Fruit fly (Drosophila melanogaster) whole organism, pupa: ENCODE results near the gene Pif1.

Experiments
- CG10348 ChIP-seq: fragments of 200-800 bp; sonication (Bioruptor generic); IDR thresholded peaks from 2 replicates; pipeline ENCODE4 v1.3.6; 2022; ENCODE audit warnings: missing biosample characterization, missing genetic modification characterization
- CG12605 ChIP-seq: fragments of 200-800 bp; sonication (Bioruptor generic); IDR thresholded peaks from 2 replicates; pipeline ENCODE4 v1.3.6; 2022; ENCODE audit warnings: missing biosample characterization, missing genetic modification characterization
- CG13204 ChIP-seq: fragments of 200-800 bp; sonication (Bioruptor generic); optimal IDR thresholded peaks from 2 replicates; lab custom pipeline; 2018; ENCODE audit warnings: missing biosample characterization, mild to moderate bottlenecking, missing genetic modification characterization, moderate library complexity
- CG14655 ChIP-seq: fragments of 200-800 bp; sonication (Bioruptor generic); optimal IDR thresholded peaks from 3 replicates; lab custom pipeline; 2017; ENCODE audit warnings: mild to moderate bottlenecking, missing biosample characterization, missing genetic modification reagents, missing genetic modification characterization
- CG15710 ChIP-seq: fragments of 200-800 bp; sonication (Bioruptor generic); optimal IDR thresholded peaks from 2 replicates; lab custom pipeline; 2018; ENCODE audit warnings: missing biosample characterization, mild to moderate bottlenecking, missing genetic modification characterization, moderate library complexity
- CG17806 ChIP-seq: fragments of 200-800 bp; sonication (Bioruptor generic); optimal IDR thresholded peaks from 2 replicates; lab custom pipeline; 2018; ENCODE audit warnings: missing biosample characterization, mild to moderate bottlenecking, missing genetic modification characterization, moderate library complexity
- CG32121 ChIP-seq: fragments of 200-800 bp; sonication (Bioruptor generic); IDR thresholded peaks from 2 replicates; pipeline ENCODE4 v1.3.6; 2022; ENCODE audit warnings: missing biosample characterization, missing genetic modification characterization
- CG34367 ChIP-seq: fragments of 200-800 bp; sonication (Bioruptor generic); optimal IDR thresholded peaks from 2 replicates; lab custom pipeline; 2018; ENCODE audit warnings: missing biosample characterization, mild to moderate bottlenecking, missing genetic modification characterization
- CG4496 ChIP-seq: fragments of 200-800 bp; sonication (Bioruptor generic); IDR thresholded peaks from 3 replicates; pipeline ENCODE4 v1.3.6; 2022; ENCODE audit warnings: missing biosample characterization, missing genetic modification characterization
- CG8159 ChIP-seq: fragments of 200-800 bp; sonication (Bioruptor generic); optimal IDR thresholded peaks from 3 replicates; lab custom pipeline; 2018; ENCODE audit warnings: missing biosample characterization, mild to moderate bottlenecking, missing genetic modification characterization, moderate library complexity
- CG8301 ChIP-seq: fragments of 200-800 bp; sonication (Bioruptor generic); optimal IDR thresholded peaks from 2 replicates; lab custom pipeline; 2018; ENCODE audit warnings: missing biosample characterization, mild to moderate bottlenecking, missing genetic modification characterization
- D1 ChIP-seq: fragments of 200-800 bp; sonication (Bioruptor generic); optimal IDR thresholded peaks from 2 replicates; lab custom pipeline; 2018; ENCODE audit warnings: missing biosample characterization, mild to moderate bottlenecking, missing genetic modification characterization, moderate library complexity
- EcR ChIP-seq: fragments of 200-800 bp; sonication (Bioruptor generic); optimal IDR thresholded peaks from 3 replicates; lab custom pipeline; 2019; ENCODE audit warnings: missing biosample characterization, missing genetic modification characterization, mild to moderate bottlenecking, moderate library complexity, missing genetic modification reagents
- Ets98B ChIP-seq: fragments of 200-800 bp; sonication (Bioruptor generic); IDR thresholded peaks from 2 replicates; pipeline ENCODE4 v1.3.6; 2022; ENCODE audit warnings: missing biosample characterization, missing genetic modification characterization
- Pif1A ChIP-seq: fragments of 200-800 bp; sonication (Bioruptor generic); optimal IDR thresholded peaks from 3 replicates; lab custom pipeline; 2016; ENCODE audit warnings: missing biosample characterization, missing genetic modification characterization
- Pif1B ChIP-seq: fragments of 200-800 bp; sonication (Bioruptor generic); optimal IDR thresholded peaks from 3 replicates; lab custom pipeline; 2016; ENCODE audit warnings: missing biosample characterization, missing genetic modification characterization
- Snoo ChIP-seq: fragments of 200-800 bp; sonication (Bioruptor generic); optimal IDR thresholded peaks from 3 replicates; lab custom pipeline; 2017; ENCODE audit warnings: missing biosample characterization, mild to moderate bottlenecking, missing genetic modification characterization, inconsistent platforms
- fd96Ca ChIP-seq: fragments of 200-800 bp; sonication (Bioruptor generic); IDR thresholded peaks from 3 replicates; pipeline ENCODE4 v1.3.6; 2022; ENCODE audit warnings: missing biosample characterization, missing genetic modification characterization
- gl ChIP-seq: fragments of 200-800 bp; sonication (Bioruptor generic); optimal IDR thresholded peaks from 2 replicates; lab custom pipeline; 2018; ENCODE audit warnings: missing biosample characterization, mild to moderate bottlenecking, missing genetic modification characterization
- rn ChIP-seq: fragments of 200-800 bp; sonication (Bioruptor generic); IDR thresholded peaks from 2 replicates; pipeline ENCODE4 v1.3.6; 2022; ENCODE audit warnings: missing biosample characterization, missing genetic modification characterization

Gene Pif1

dm6 chr2L:3469869-3470268, at the start of gene Pif1, which contains the start of gene CG31776:
Gene Pif1 (minus strand): TSS chr2L:3470004.
Gene CG31776 (plus strand): TSS chr2L:3470182.
- TF ChIP-seq CG34367 (no peak), Snoo (tag; lab: Kevin White, UChicago) (no peak)

- TF ChIP-seq CG10348 (GFP tag; lab: Robert Waterston, UW): no peak
Observed at dm6 chr2L:3519551-3519950, 49.7 kb upstream of the Pif1 start, which contains the start of the genes CG3213 and CG8851. Gene CG3213 (minus strand): TSS chr2L:3519651. Gene CG8851 (plus strand): TSS chr2L:3519677.

- no peak for TF ChIP-seq Snoo (tag; lab: Kevin White, UChicago)
- TF ChIP-seq CG14655: no peak
- no peak for TF ChIP-seq CG13204 (GFP tag; lab: Kevin White, UChicago)
- TF ChIP-seq Ets98B (GFP tag; lab: Robert Waterston, UW): no peak
- TF ChIP-seq CG8159 (tag; lab: Kevin White, UChicago): no peak
- TF ChIP-seq CG17806 (tag; lab: Kevin White, UChicago): no peak
- TF ChIP-seq gl (tag; lab: Kevin White, UChicago): no peak
- no peak for TF ChIP-seq Pif1B (GFP tag; lab: Kevin White, UChicago)
- no peak for TF ChIP-seq CG15710 (tag; lab: Kevin White, UChicago)
- no peak for TF ChIP-seq CG32121 (GFP tag; lab: Robert Waterston, UW)
- no peak for TF ChIP-seq CG12605
- TF ChIP-seq rn (GFP tag; lab: Robert Waterston, UW): no peak
- TF ChIP-seq CG34367: no peak
- TF ChIP-seq EcR (GFP tag; lab: Kevin White, UChicago): no peak
- TF ChIP-seq CG8301 (tag; lab: Kevin White, UChicago): no peak
- no peak for TF ChIP-seq D1 (tag; lab: Kevin White, UChicago)
- TF ChIP-seq fd96Ca: no peak
- no peak for TF ChIP-seq Pif1A (GFP tag; lab: Kevin White, UChicago)
Observed at dm6 chr2L:3514569-3515191, 44.9 kb upstream of the Pif1 start, which contains the start of the genes LeuRS and CG17593. Gene LeuRS (minus strand): TSS chr2L:3514656. Gene CG17593 (plus strand): TSS chr2L:3514872.

dm6 chr2L:3510002-3510401, 40.2 kb upstream of the Pif1 start, which contains the start of gene CG31954:
Gene CG31954 (minus strand): TSS chr2L:3510102.
- no peak for TF ChIP-seq CG34367
- no peak for TF ChIP-seq CG13204 (GFP tag; lab: Kevin White, UChicago)
- TF ChIP-seq Ets98B (GFP tag; lab: Robert Waterston, UW): no peak
- TF ChIP-seq CG32121 (GFP tag; lab: Robert Waterston, UW): no peak
- TF ChIP-seq Snoo (tag; lab: Kevin White, UChicago): no peak
- no peak for TF ChIP-seq Pif1B (GFP tag; lab: Kevin White, UChicago)
- no peak for TF ChIP-seq CG4496
- no peak for TF ChIP-seq CG8301 (tag; lab: Kevin White, UChicago)
- TF ChIP-seq D1 (tag; lab: Kevin White, UChicago): no peak
- TF ChIP-seq EcR (GFP tag; lab: Kevin White, UChicago): no peak
- TF ChIP-seq CG10348 (GFP tag; lab: Robert Waterston, UW): no peak
- no peak for TF ChIP-seq CG12605
- no peak for TF ChIP-seq fd96Ca
- TF ChIP-seq Pif1A (GFP tag; lab: Kevin White, UChicago): no peak
- no peak for TF ChIP-seq CG15710 (tag; lab: Kevin White, UChicago)
- no peak for TF ChIP-seq CG17806 (tag; lab: Kevin White, UChicago)
- TF ChIP-seq CG8159 (tag; lab: Kevin White, UChicago): no peak

- peak; percentile 41; the same call in 1 of the 3 replicates for TF ChIP-seq fd96Ca
- TF ChIP-seq Snoo (tag; lab: Kevin White, UChicago): no peak
- no peak for TF ChIP-seq CG8159 (tag; lab: Kevin White, UChicago)
- peak; percentile 46; the same call in 2 of the 3 replicates for TF ChIP-seq CG4496
- no peak for TF ChIP-seq CG15710 (tag; lab: Kevin White, UChicago)
- TF ChIP-seq, all 21 proteins: peak for 2
Observed at dm6 chr2L:3507209-3508164, 37.7 kb upstream of the Pif1 start, which contains the start of gene tim. Gene tim (minus strand): TSS chr2L:3508119.

dm6 chr2L:3506806-3507205, 37.0 kb upstream of the Pif1 start:
- TF ChIP-seq Ets98B (GFP tag; lab: Robert Waterston, UW) (0 out of 2 replicates have a peak, but pooled peaks have one; percentile 36), gl (tag; lab: Kevin White, UChicago) (no peak), Pif1A (GFP tag; lab: Kevin White, UChicago) (no peak), CG8301 (tag; lab: Kevin White, UChicago) (no peak), CG4496 (no peak), rn (GFP tag; lab: Robert Waterston, UW) (no peak)
